Worm (Caenorhabditis elegans): ENCODE measurements around the gene mrg-1.

mrg-1 gene

DNA sequence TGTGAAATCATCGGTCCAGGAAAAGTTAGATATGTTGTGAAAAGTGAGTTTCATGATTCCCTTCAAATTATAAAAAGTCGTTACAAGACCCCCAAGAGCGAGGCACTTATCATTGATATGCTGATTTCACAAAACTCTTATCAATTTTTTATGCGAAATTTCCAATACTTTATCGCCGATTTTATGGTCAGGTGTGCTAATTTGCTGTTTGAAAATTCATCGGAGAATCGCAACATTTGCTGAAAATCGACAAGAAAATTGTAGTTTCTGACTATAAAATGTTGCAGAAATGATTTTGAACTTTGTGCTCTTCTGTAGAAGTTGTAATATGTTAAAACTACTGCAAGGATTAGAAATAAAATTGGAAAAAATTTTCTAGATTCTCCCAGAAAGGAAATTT is 42.8 kb downstream of the mrg-1 start:
- TF ChIP-seq set-16 (GFP tag; IDR thresholded peaks at IDR 0.05) (no peak), F49E8.2 (tag; optimal IDR thresholded peaks at IDR 0.05; ENCODE audit: borderline replicate concordance) (no peak), ces-1 (GFP tag; optimal IDR thresholded peaks at IDR 0.05) (no peak), jun-1 (tag; optimal IDR thresholded peaks at IDR 0.05) (no peak), nhr-28 (tag; optimal IDR thresholded peaks at IDR 0.05) (peak; percentile 80), dmd-6 (GFP tag; IDR thresholded peaks at IDR 0.05) (peak; percentile 38; the same call in 1 of the 2 replicates), mes-2 (tag; optimal IDR thresholded peaks at IDR 0.05; ENCODE audit: poor library complexity, severe bottlenecking) (no peak), pqm-1 (tag; optimal IDR thresholded peaks at IDR 0.05) (peak; percentile 1), F37D6.2 (tag; optimal IDR thresholded peaks at IDR 0.05) (no peak), dve-1 (tag; optimal IDR thresholded peaks at IDR 0.05; ENCODE audit: insufficient read depth) (peak; percentile 23), mdl-1 (tag; optimal IDR thresholded peaks at IDR 0.05) (no peak), ceh-44 (GFP tag; IDR thresholded peaks at IDR 0.05) (no peak)

DNA sequence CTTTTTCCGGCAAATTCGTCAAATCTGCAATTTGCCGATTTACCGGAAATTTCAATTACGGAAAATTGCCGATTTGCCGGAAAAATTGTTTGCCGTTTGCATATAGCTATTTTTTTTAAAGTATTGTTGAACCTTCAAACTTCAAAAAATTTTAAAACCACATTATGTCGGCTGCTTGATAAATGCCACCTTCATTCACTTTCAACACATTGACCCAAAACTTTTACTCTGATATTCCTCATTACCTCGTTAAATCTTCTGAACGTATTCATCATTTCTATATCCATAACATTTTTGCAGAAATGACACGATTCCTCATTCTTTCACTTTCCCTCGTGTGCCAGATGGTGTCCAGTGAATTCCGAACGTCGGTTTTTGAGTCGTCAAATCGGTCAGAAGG is 45.4 kb downstream of the mrg-1 start, which contains the start of gene Y37D8A.3:
Gene Y37D8A.3 (plus strand): TSS at position 301 of the 400 bp plus-strand sequence.
- TF ChIP-seq aha-1 (tag) (no peak), lin-13 (GFP tag; optimal IDR thresholded peaks at IDR 0.05) (no peak), nhr-77 (tag; optimal IDR thresholded peaks at IDR 0.05) (no peak), spr-3 (GFP tag; optimal IDR thresholded peaks at IDR 0.05) (no peak), nhr-76 (tag; optimal IDR thresholded peaks at IDR 0.05) (no peak), zfp-2 (tag; optimal IDR thresholded peaks at IDR 0.05) (no peak), Y105C5A.15 (GFP tag; IDR thresholded peaks at IDR 0.05) (no peak), jun-1 (tag; optimal IDR thresholded peaks at IDR 0.05) (no peak), mdt-29 (GFP tag; IDR thresholded peaks at IDR 0.05) (no peak), lin-38 (GFP tag; IDR thresholded peaks at IDR 0.05) (no peak), set-16 (GFP tag; IDR thresholded peaks at IDR 0.05) (no peak)

DNA sequence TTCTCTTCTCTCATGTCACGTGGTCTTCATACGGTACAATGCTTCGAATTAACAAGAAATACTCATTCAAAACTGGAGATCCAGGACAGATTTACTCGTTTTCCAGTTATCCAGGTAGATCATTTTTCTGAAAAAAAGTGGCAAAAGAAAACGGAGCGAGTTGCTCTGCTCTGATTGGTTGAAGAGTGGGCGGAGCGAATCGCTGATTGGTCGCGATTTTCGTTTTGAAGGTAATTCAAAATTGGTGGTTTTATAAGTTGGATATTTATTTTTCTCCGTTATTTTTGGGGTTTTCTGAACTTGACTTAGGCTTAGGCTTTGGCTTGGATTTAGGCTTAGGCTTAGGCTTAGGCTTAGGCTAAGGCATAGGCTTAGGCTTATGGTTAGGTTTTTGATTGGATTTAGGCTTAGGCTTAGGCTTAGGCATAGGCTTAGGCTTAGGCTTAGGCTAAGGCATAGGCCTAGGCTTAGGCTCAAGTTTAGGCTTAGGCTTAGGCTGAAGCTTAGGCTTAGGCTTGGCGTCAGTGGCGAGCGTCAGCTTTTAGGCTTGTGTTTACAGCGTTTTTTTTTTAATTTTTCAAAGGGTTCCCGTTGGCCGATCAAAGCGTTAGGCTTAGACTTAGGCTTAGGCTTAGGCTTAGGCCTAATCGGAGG is 51.7 kb downstream of the mrg-1 start:
- no peak for TF ChIP-seq snpc-4 (tag; optimal IDR thresholded peaks at IDR 0.05)
- TF ChIP-seq dmd-8 (GFP tag; IDR thresholded peaks at IDR 0.05), result peak; percentile 63; the same call in 1 of the 2 replicates
- no peak for TF ChIP-seq zip-11 (GFP tag; IDR thresholded peaks at IDR 0.05)

DNA sequence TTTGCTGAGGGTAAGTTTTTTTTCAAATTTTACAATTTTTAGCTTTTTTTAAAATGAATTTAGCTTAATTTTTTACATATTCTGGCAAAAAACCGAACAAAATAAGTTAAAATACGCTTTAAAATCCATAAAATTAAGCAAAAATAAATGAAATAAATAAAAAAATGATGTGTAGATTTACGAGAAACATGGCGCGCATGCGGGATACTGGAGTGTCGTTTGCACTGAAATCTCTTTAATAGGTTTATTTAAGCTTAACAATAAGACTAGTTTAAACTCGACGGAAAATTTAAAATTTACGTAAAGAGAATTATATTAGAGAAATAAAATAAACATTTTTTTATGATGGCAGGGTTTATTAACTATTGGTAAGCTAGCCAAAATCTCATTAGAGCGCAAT is 53.1 kb downstream of the mrg-1 start:
- TF ChIP-seq lsy-2 (tag; optimal IDR thresholded peaks at IDR 0.05) (peak in 1 of 2 experiments; percentile 29), R02D3.7 (tag; optimal IDR thresholded peaks at IDR 0.05) (peak; percentile 28), jun-1 (tag; optimal IDR thresholded peaks at IDR 0.05) (no peak), mdt-29 (GFP tag; IDR thresholded peaks at IDR 0.05) (no peak)
